Fruit fly (Drosophila melanogaster) whole organism, adult: Measurements from ENCODE around the gene CG31407.

Experiments used
- CG12768 ChIP-seq: fragments of 200-800 bp; sonication (Bioruptor generic); optimal IDR thresholded peaks from 2 replicates; lab custom pipeline; 2017; ENCODE audit warnings: missing biosample characterization, missing genetic modification characterization, mild to moderate bottlenecking, moderate library complexity, missing genetic modification reagents
- CG14711 ChIP-seq: fragments of 200-800 bp; sonication (Bioruptor generic); optimal IDR thresholded peaks from 2 replicates; lab custom pipeline; 2018; ENCODE audit warnings: missing biosample characterization, mild to moderate bottlenecking, missing genetic modification characterization, moderate library complexity
- CG1620 ChIP-seq: fragments of 200-800 bp; sonication (Bioruptor generic); optimal IDR thresholded peaks from 2 replicates; lab custom pipeline; 2016; ENCODE audit warnings: missing biosample characterization, missing genetic modification characterization
- CG5204 ChIP-seq: fragments of 200-800 bp; sonication (Bioruptor generic); optimal IDR thresholded peaks from 2 replicates; lab custom pipeline; 2016; ENCODE audit warnings: missing biosample characterization, missing genetic modification characterization
- CG7045 ChIP-seq: fragments of 200-800 bp; sonication (Bioruptor generic); optimal IDR thresholded peaks from 2 replicates; lab custom pipeline; 2017; ENCODE audit warnings: missing biosample characterization, mild to moderate bottlenecking, missing genetic modification characterization
- CG7101 ChIP-seq: fragments of 200-800 bp; sonication (Bioruptor generic); optimal IDR thresholded peaks from 2 replicates; lab custom pipeline; 2018; ENCODE audit warnings: missing biosample characterization, mild to moderate bottlenecking, missing genetic modification characterization, moderate library complexity
- Clk ChIP-seq: fragments of 200-800 bp; sonication (Bioruptor generic); optimal IDR thresholded peaks from 2 replicates; lab custom pipeline; 2017; ENCODE audit warnings: missing biosample characterization, missing genetic modification characterization
- Crg-1 ChIP-seq: fragments of 200-800 bp; sonication (Bioruptor generic); optimal IDR thresholded peaks from 2 replicates; lab custom pipeline; 2016; ENCODE audit warnings: missing biosample characterization, missing genetic modification characterization
- Mnt ChIP-seq: fragments of 200-800 bp; sonication (Bioruptor generic); optimal IDR thresholded peaks from 2 replicates; lab custom pipeline; 2016; ENCODE audit warnings: missing biosample characterization, mild to moderate bottlenecking, missing genetic modification characterization
- bab1 ChIP-seq: fragments of 200-800 bp; sonication (Bioruptor generic); optimal IDR thresholded peaks from 3 replicates; lab custom pipeline; 2019; ENCODE audit warnings: missing biosample characterization, mild to moderate bottlenecking, missing genetic modification characterization, moderate library complexity
- cnc ChIP-seq, 2 experiments: fragments of >200 bp; optimal IDR thresholded peaks; 2 replicates each; lab custom pipeline; 2017
- kay ChIP-seq: fragments of 200-800 bp; sonication (Bioruptor generic); peaks from one replicate; lab custom pipeline; 2016; ENCODE audit warnings: missing biosample characterization, missing genetic modification characterization, borderline replicate concordance
- tj ChIP-seq: fragments of 200-800 bp; sonication (Bioruptor generic); optimal IDR thresholded peaks from 3 replicates; lab custom pipeline; 2017; ENCODE audit warnings: missing biosample characterization, mild to moderate bottlenecking, missing genetic modification characterization, moderate library complexity

DNA sequence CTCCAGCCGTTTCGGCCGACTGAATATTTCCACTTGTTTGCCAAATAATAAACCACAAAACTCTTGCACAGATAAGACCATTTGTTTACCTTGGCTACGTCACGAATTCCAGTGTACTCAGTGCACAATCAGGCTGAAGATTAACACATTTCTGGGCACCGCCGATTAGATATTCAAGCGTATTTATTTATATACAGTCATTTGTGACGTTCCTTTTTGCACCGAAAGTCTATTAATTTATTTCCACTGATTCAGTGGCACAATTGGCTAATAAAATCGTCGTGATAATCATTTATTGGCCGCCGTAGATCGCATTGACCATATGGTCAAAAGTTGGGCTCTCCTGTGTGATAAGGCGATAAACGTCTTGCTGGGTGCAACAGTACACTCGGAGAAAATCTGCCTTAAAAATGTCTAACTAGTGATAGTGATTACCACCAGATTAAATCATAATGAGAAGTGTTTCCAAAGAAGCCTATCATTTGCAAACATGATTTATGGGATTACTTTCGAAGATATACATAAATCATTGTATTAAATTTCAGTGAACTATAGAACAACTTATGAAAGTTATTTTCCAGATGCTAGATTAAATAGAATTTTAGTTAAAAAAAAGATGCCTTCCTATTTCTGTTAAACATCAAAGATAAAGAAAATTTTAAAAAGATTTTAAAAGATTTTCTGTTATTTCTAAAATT is 29.5 kb upstream of the CG31407 start:
- TF ChIP-seq CG7045 (peak; percentile 3), kay (GFP tag; lab: Kevin White, UChicago) (no peak), cnc (optimal IDR thresholded peaks at IDR 0.05; lab: Kevin White, UChicago) (no peak), CG1620 (GFP tag; lab: Kevin White, UChicago) (no peak), CG5204 (GFP tag; lab: Kevin White, UChicago) (peak; percentile 2), bab1 (GFP tag; lab: Kevin White, UChicago) (no peak), Mnt (GFP tag; lab: Kevin White, UChicago) (peak; percentile 53), CG12768 (GFP tag; lab: Kevin White, UChicago) (peak; percentile 71), Crg-1 (GFP tag; lab: Kevin White, UChicago) (peak; percentile 34), tj (no peak), CG14711 (tag; lab: Kevin White, UChicago) (peak; percentile 4), CG7101 (tag; lab: Kevin White, UChicago) (peak; percentile 11), Clk (GFP tag; lab: Kevin White, UChicago) (no peak)
